Fruit fly (Drosophila melanogaster) whole organism, prepupa: ENCODE results near the gene CG6345.

ENCODE experiments used
- Blimp-1 ChIP-seq: fragments of 200-800 bp; sonication (Bioruptor generic); optimal IDR thresholded peaks from 3 replicates; lab custom pipeline; 2017; ENCODE audit warnings: missing biosample characterization, missing genetic modification characterization, mild to moderate bottlenecking, moderate library complexity, missing genetic modification reagents
- CG4318 ChIP-seq: fragments of 200-800 bp; sonication (Bioruptor generic); optimal IDR thresholded peaks from 3 replicates; lab custom pipeline; 2017; ENCODE audit warnings: missing biosample characterization, mild to moderate bottlenecking, missing genetic modification characterization
- Ets96B ChIP-seq: fragments of 200-800 bp; optimal IDR thresholded peaks from 2 replicates; lab custom pipeline; 2019; ENCODE audit warnings: missing biosample characterization, mild to moderate bottlenecking, missing genetic modification characterization, moderate library complexity
- Hr4 ChIP-seq: fragments of 200-800 bp; sonication (Bioruptor generic); optimal IDR thresholded peaks from 3 replicates; lab custom pipeline; 2016; ENCODE audit warnings: missing biosample characterization, missing genetic modification characterization
- Sox14 ChIP-seq: fragments of 200-800 bp; sonication (Bioruptor generic); optimal IDR thresholded peaks from 3 replicates; lab custom pipeline; 2016; ENCODE audit warnings: missing biosample characterization, missing genetic modification characterization
- Sox15 ChIP-seq: fragments of 200-800 bp; sonication (Bioruptor generic); optimal IDR thresholded peaks from 3 replicates; lab custom pipeline; 2016; ENCODE audit warnings: missing biosample characterization, missing genetic modification characterization
- net ChIP-seq: fragments of 200-800 bp; sonication (Bioruptor generic); optimal IDR thresholded peaks from 3 replicates; lab custom pipeline; 2016; ENCODE audit warnings: missing biosample characterization, missing genetic modification characterization

CG6345 gene

dm6 chr3R:10364287-10364686 is 51.6 kb downstream of the CG6345 start:
- no peak for TF ChIP-seq net (GFP tag; lab: Kevin White, UChicago)
- TF ChIP-seq Ets96B, result no peak
- TF ChIP-seq Blimp-1 (GFP tag; lab: Kevin White, UChicago), result no peak
- no peak for TF ChIP-seq Sox15
- TF ChIP-seq CG4318, result no peak
- no peak for TF ChIP-seq Sox14 (GFP tag; lab: Kevin White, UChicago)
- no peak for TF ChIP-seq Hr4 (GFP tag; lab: Kevin White, UChicago)
